Worm (Caenorhabditis elegans) whole organism, L4 larva: ENCODE data around the gene F20D12.7.

Experiments
- ZK337.2 ChIP-seq: fragments of 200-800 bp; sonication (Bioruptor generic); IDR thresholded peaks from 2 replicates; pipeline ENCODE4 v1.3.6; 2022; ENCODE audit warnings: missing genetic modification reagents, missing genetic modification characterization, missing compliant biosample characterization
- egl-27 ChIP-seq: sonication (generic microtip); optimal IDR thresholded peaks from 3 replicates; lab custom pipeline; 2017; ENCODE audit warnings: missing biosample characterization, missing genetic modification reagents, missing genetic modification characterization
- madf-5 ChIP-seq, 2 experiments: fragments of 200-800 bp; sonication (Bioruptor generic); IDR thresholded peaks; 2 replicates each; pipeline ENCODE4 v1.3.6; 2022; ENCODE audit warnings: missing compliant biosample characterization in 2 of 2, missing genetic modification characterization in 2 of 2
- nhr-10 ChIP-seq: fragments of 150-350 bp; optimal IDR thresholded peaks from 2 replicates; lab custom pipeline; 2014; ENCODE audit warnings: missing biosample characterization, missing genetic modification characterization
- nhr-6 ChIP-seq: fragments of 150-350 bp; optimal IDR thresholded peaks from 2 replicates; lab custom pipeline; 2014; ENCODE audit warnings: missing biosample characterization, missing genetic modification characterization
- nhr-76 ChIP-seq: fragments of 150-350 bp; optimal IDR thresholded peaks from 2 replicates; lab custom pipeline; 2014; ENCODE audit warnings: missing biosample characterization, missing genetic modification characterization

DNA sequence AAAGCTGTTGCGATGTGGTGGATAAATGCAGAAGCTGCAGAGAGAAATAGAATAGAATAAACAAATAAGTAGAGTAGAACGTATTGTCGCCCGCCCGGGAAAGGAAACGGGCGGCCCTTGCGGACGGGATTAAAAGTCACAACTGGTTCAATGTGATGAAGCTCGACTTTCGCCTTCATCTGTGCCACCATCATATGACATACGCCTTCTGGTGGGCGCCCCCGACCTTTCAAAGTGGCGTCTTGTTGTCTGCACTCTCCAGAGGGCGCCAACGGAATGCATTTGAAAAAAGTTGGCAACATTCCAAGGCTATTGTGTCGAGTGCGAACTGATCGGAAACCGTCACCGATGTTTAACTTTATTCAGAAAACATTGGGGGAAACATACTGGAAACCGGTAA, 4.5 kb upstream of the F20D12.7 start:
- TF ChIP-seq nhr-76 (tag; lab: Kevin White, UChicago) (no peak), nhr-6 (tag; lab: Kevin White, UChicago) (no peak), ZK337.2 (GFP tag; lab: Robert Waterston, UW) (no peak), nhr-10 (tag; lab: Kevin White, UChicago) (no peak), egl-27 (tag; lab: Kevin White, UChicago) (no peak), madf-5 (GFP tag; IDR thresholded peaks at IDR 0.05; lab: Robert Waterston, UW) (no peak)
